Fruit fly (Drosophila melanogaster) whole organism, wandering third instar larva: ENCODE data around the gene CG10194.

Experiments
- Abd-B ChIP-seq: fragments of >200 bp; optimal IDR thresholded peaks from 2 replicates; lab custom pipeline; 2017; ENCODE audit warnings: missing biosample characterization, missing genetic modification characterization
- CG9705 ChIP-seq: fragments of 200-800 bp; sonication (Bioruptor generic); optimal IDR thresholded peaks from 2 replicates; lab custom pipeline; 2018; ENCODE audit warnings: missing biosample characterization, mild to moderate bottlenecking, missing genetic modification characterization
- CrebA ChIP-seq: fragments of 200-800 bp; sonication (Bioruptor generic); optimal IDR thresholded peaks from 2 replicates; lab custom pipeline; 2016; ENCODE audit warnings: missing biosample characterization, mild to moderate bottlenecking, missing genetic modification characterization, borderline replicate concordance
- Dfd ChIP-seq: fragments of >200 bp; optimal IDR thresholded peaks from 2 replicates; lab custom pipeline; 2017; ENCODE audit warnings: missing biosample characterization, missing genetic modification characterization
- Dif ChIP-seq: fragments of 200-275, 200-300 bp; sonication (Bioruptor generic); optimal IDR thresholded peaks from 2 replicates; lab custom pipeline; 2018; ENCODE audit warnings: missing biosample characterization, missing genetic modification characterization; ENCODE audit not compliant: partially characterized antibody
- GATAd ChIP-seq: sonication (Bioruptor generic); optimal IDR thresholded peaks from 2 replicates; lab custom pipeline; 2016; ENCODE audit warnings: missing biosample characterization, missing genetic modification characterization
- HLH106 ChIP-seq: fragments of 200-800 bp; optimal IDR thresholded peaks from 3 replicates; lab custom pipeline; 2019; ENCODE audit warnings: missing biosample characterization, mild to moderate bottlenecking, missing genetic modification characterization, moderate library complexity
- Hnf4 ChIP-seq: fragments of 200-800 bp; sonication (Bioruptor generic); optimal IDR thresholded peaks from 2 replicates; lab custom pipeline; 2016; ENCODE audit warnings: missing biosample characterization, mild to moderate bottlenecking, missing genetic modification characterization
- Hr78 ChIP-seq: fragments of >200 bp; optimal IDR thresholded peaks from 2 replicates; lab custom pipeline; 2017; ENCODE audit warnings: missing biosample characterization, missing genetic modification characterization
- Jra ChIP-seq: sonication (Bioruptor generic); optimal IDR thresholded peaks from 2 replicates; lab custom pipeline; 2016; ENCODE audit warnings: missing biosample characterization, missing genetic modification characterization
- Mio ChIP-seq: sonication (Bioruptor generic); optimal IDR thresholded peaks from 2 replicates; lab custom pipeline; 2016; ENCODE audit warnings: missing biosample characterization, missing genetic modification characterization
- Myc ChIP-seq: fragments of >200 bp; optimal IDR thresholded peaks from 2 replicates; lab custom pipeline; 2017
- N ChIP-seq: fragments of >200 bp; optimal IDR thresholded peaks from 2 replicates; lab custom pipeline; 2018; ENCODE audit warnings: missing biosample characterization, missing external identifiers, missing genetic modification characterization
- OdsH ChIP-seq: fragments of 200-800 bp; sonication (Bioruptor generic); optimal IDR thresholded peaks from 2 replicates; lab custom pipeline; 2016; ENCODE audit warnings: missing biosample characterization, mild to moderate bottlenecking, missing genetic modification characterization
- Rel ChIP-seq, 2 experiments: fragments of 200-800 bp; sonication (Bioruptor generic) in 1 of 2; optimal IDR thresholded peaks; 2 replicates in 1 of 2; 3 replicates in 1 of 2; lab custom pipeline; 2016 to 2019; ENCODE audit warnings: mild to moderate bottlenecking in 2 of 2, missing biosample characterization in 2 of 2, missing genetic modification characterization in 2 of 2, moderate library complexity in 1 of 2
- Sp1 ChIP-seq: fragments of 200-800 bp; sonication (Bioruptor generic); optimal IDR thresholded peaks from 3 replicates; lab custom pipeline; 2019; ENCODE audit warnings: missing biosample characterization, mild to moderate bottlenecking, missing genetic modification characterization, moderate library complexity
- Vsx2 ChIP-seq: fragments of 200-300, 225-300 bp; sonication (Bioruptor generic); optimal IDR thresholded peaks from 2 replicates; lab custom pipeline; 2018; ENCODE audit warnings: missing biosample characterization, missing genetic modification characterization; ENCODE audit not compliant: partially characterized antibody
- br ChIP-seq: fragments of 200-800 bp; sonication (Bioruptor generic); optimal IDR thresholded peaks from 2 replicates; lab custom pipeline; 2016; ENCODE audit warnings: missing biosample characterization, missing genetic modification characterization
- brk ChIP-seq: fragments of 200-800 bp; sonication (Bioruptor generic); optimal IDR thresholded peaks from 2 replicates; lab custom pipeline; 2016; ENCODE audit warnings: missing biosample characterization, mild to moderate bottlenecking, missing genetic modification characterization
- dl ChIP-seq, 2 experiments: fragments of 175-275, 200-275 bp in 1 of 2; fragments of 200-275 bp in 1 of 2; sonication (Bioruptor generic); optimal IDR thresholded peaks; lab custom pipeline; 2018; ENCODE audit warnings: mild to moderate bottlenecking in 2 of 2, missing biosample characterization in 2 of 2, missing genetic modification characterization in 2 of 2, moderate library complexity in 2 of 2; ENCODE audit not compliant: partially characterized antibody in 2 of 2, insufficient read depth in 1 of 2
- dmrt93B ChIP-seq: fragments of 200-800 bp; sonication (Bioruptor generic); optimal IDR thresholded peaks from 2 replicates; lab custom pipeline; 2018; ENCODE audit warnings: missing biosample characterization, mild to moderate bottlenecking, missing genetic modification characterization
- dsf ChIP-seq: sonication (Bioruptor generic); optimal IDR thresholded peaks from 2 replicates; lab custom pipeline; 2016; ENCODE audit warnings: missing biosample characterization, missing genetic modification characterization, borderline replicate concordance
- ey ChIP-seq: fragments of 200-800 bp; sonication (Bioruptor generic); optimal IDR thresholded peaks from 2 replicates; lab custom pipeline; 2016; ENCODE audit warnings: missing biosample characterization, missing genetic modification characterization
- foxo ChIP-seq, 2 experiments: fragments of 200-800 bp; sonication (Bioruptor generic); optimal IDR thresholded peaks; 2 replicates in 1 of 2; 3 replicates in 1 of 2; lab custom pipeline; 2016 to 2017; ENCODE audit warnings: missing biosample characterization in 2 of 2, missing genetic modification characterization in 2 of 2
- fru ChIP-seq: fragments of 200-800 bp; sonication (Bioruptor generic); optimal IDR thresholded peaks from 3 replicates; lab custom pipeline; 2016; ENCODE audit warnings: missing biosample characterization, mild to moderate bottlenecking, missing genetic modification characterization
- h ChIP-seq: fragments of 200-800 bp; sonication (Bioruptor generic); optimal IDR thresholded peaks from 3 replicates; lab custom pipeline; 2016; ENCODE audit warnings: missing biosample characterization, mild to moderate bottlenecking, missing genetic modification characterization
- jim ChIP-seq: fragments of 175-275, 200-325 bp; sonication (Bioruptor generic); optimal IDR thresholded peaks from 2 replicates; lab custom pipeline; 2016; ENCODE audit warnings: missing biosample characterization, mild to moderate bottlenecking, missing genetic modification characterization
- lola ChIP-seq: fragments of >200 bp; optimal IDR thresholded peaks from 2 replicates; lab custom pipeline; 2017; ENCODE audit warnings: missing biosample characterization, missing genetic modification characterization
- pan ChIP-seq: fragments of >200 bp; optimal IDR thresholded peaks from 2 replicates; lab custom pipeline; 2017
- psq ChIP-seq: fragments of 200-800 bp; sonication (Bioruptor generic); optimal IDR thresholded peaks from 3 replicates; lab custom pipeline; 2017; ENCODE audit warnings: missing biosample characterization, mild to moderate bottlenecking, missing genetic modification characterization, moderate library complexity
- rgr ChIP-seq: fragments of 200-800 bp; sonication (Bioruptor generic); optimal IDR thresholded peaks from 3 replicates; lab custom pipeline; 2016; ENCODE audit warnings: missing biosample characterization, mild to moderate bottlenecking, missing genetic modification characterization
- sage ChIP-seq: fragments of 200-800 bp; sonication (Bioruptor generic); optimal IDR thresholded peaks from 2 replicates; lab custom pipeline; 2016; ENCODE audit warnings: missing biosample characterization, mild to moderate bottlenecking, missing genetic modification characterization
- sv ChIP-seq: fragments of 200-800 bp; sonication (Bioruptor generic); optimal IDR thresholded peaks from 3 replicates; lab custom pipeline; 2016; ENCODE audit warnings: missing biosample characterization, missing genetic modification characterization
- tai ChIP-seq: sonication (Bioruptor generic); optimal IDR thresholded peaks from 2 replicates; lab custom pipeline; 2016; ENCODE audit warnings: missing biosample characterization, missing genetic modification characterization
- usp ChIP-seq: fragments of >200 bp; optimal IDR thresholded peaks from 2 replicates; lab custom pipeline; 2017; ENCODE audit warnings: missing biosample characterization, missing genetic modification characterization
- woc ChIP-seq: sonication (Bioruptor generic); optimal IDR thresholded peaks from 2 replicates; lab custom pipeline; 2016; ENCODE audit warnings: missing biosample characterization, mild to moderate bottlenecking, missing genetic modification characterization

CG10194 gene

DNA sequence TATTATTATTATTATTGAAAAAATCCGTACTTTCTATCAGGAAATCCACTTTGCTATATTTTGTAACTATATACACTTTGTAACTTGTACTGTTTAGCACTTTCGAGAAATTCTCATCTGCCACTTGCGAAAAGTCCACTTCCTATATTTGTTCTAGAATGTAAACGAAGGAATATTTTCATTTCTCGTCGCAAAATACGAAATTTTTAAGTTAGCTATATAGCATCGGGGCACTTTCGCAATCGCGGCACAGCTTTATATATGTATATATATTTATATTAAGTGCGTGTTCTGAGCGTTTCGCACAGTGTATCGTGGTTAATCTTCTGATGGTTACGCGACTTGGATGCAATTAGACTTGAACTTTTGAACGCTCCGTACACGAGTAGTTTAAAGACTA lies 48.1 kb downstream of the CG10194 start, which contains the start of gene RanGAP:
Gene RanGAP, plus strand, starts transcription at position 169 of the 400 bp plus-strand sequence.
- TF ChIP-seq Jra (GFP tag; lab: Kevin White, UChicago) (no peak), CG9705 (GFP tag; lab: Kevin White, UChicago) (no peak), brk (no peak), ey (GFP tag; lab: Kevin White, UChicago) (no peak), GATAd (GFP tag; lab: Kevin White, UChicago) (no peak), lola (GFP tag; lab: Kevin White, UChicago) (no peak), psq (GFP tag; lab: Kevin White, UChicago) (no peak), pan (lab: Kevin White, UChicago) (no peak), HLH106 (tag; lab: Kevin White, UChicago) (no peak), Dif (GFP tag; lab: Kevin White, UChicago) (no peak), tai (GFP tag; lab: Kevin White, UChicago) (no peak), Hr78 (no peak), Abd-B (GFP tag; lab: Kevin White, UChicago) (no peak), jim (GFP tag; lab: Kevin White, UChicago) (no peak), Myc (lab: Kevin White, UChicago) (no peak), fru (GFP tag; lab: Kevin White, UChicago) (no peak)

DNA sequence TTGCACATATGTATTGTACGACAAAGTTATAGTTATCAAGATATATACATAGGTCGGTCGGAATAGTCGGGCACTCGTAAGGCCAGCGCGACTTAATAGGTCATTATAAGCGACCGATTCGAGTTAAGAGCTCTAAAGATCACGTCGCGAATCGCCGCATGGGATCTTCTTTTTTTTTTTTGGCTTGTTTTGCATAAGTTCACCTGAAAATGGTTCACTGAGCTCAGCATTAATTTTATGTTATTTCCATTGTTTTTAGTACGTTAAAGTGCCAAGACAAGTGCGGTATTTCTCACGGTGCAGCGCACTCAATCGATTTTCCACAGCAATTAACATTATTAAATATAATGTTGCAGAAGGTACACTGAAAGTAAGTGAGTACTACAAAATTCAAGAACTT lies 48.6 kb downstream of the CG10194 start:
- TF ChIP-seq Hr78: no peak
- no peak for TF ChIP-seq CG9705 (GFP tag; lab: Kevin White, UChicago)
- no peak for TF ChIP-seq foxo (GFP tag; optimal IDR thresholded peaks at IDR 0.05; lab: Kevin White, UChicago)
- TF ChIP-seq CrebA (GFP tag; lab: Kevin White, UChicago): no peak
- TF ChIP-seq Jra (GFP tag; lab: Kevin White, UChicago): no peak
- TF ChIP-seq GATAd (GFP tag; lab: Kevin White, UChicago): no peak

- TF ChIP-seq Hnf4 (GFP tag; lab: Kevin White, UChicago): peak; percentile 13
- TF ChIP-seq woc (GFP tag; lab: Kevin White, UChicago): peak; percentile 31
- no peak for TF ChIP-seq dmrt93B
- no peak for TF ChIP-seq Mio (GFP tag; lab: Kevin White, UChicago)
- TF ChIP-seq HLH106 (tag; lab: Kevin White, UChicago): peak; percentile 31
- TF ChIP-seq h (GFP tag; lab: Kevin White, UChicago): peak; percentile 0
- peak; percentile 73 for TF ChIP-seq psq (GFP tag; lab: Kevin White, UChicago)
- TF ChIP-seq fru (GFP tag; lab: Kevin White, UChicago): peak; percentile 80
- TF ChIP-seq Hr78: no peak
Observed at dm6 chr2L:19440732-19441131, 49.2 kb downstream of the CG10194 start.

dm6 chr2L:19440285-19440684 lies 49.6 kb downstream of the CG10194 start:
- no peak for TF ChIP-seq foxo (GFP tag; optimal IDR thresholded peaks at IDR 0.05; lab: Kevin White, UChicago)
- TF ChIP-seq, all 38 proteins: peak for 0

DNA sequence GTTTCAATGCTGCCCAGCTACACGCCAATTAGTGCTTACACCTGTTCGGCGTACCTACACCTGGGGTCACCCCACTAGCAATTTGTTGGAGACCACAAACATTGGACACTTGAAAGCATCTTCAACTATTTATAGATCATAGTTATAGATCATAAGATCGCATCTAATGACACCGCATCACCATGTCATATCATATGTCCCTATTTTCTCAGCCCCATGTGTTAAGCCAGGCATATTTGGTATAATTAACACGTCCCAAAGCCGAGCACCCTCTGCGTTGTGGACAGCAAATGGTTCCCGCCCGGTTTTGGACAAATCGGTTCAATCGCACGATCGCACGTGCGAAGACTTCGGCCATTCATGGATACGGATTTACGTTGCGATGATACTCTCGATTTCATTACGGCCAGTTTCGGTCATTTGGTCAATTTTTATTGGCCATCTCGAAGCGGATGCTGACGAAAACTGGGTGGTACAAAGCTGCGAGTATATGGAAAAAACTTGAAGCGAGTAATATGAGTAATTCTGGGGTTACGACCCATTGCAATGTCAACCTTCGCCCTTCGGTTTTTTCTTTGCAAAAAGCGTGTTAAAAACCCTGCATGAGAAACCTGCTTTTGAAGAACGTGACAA lies 50.2 kb downstream of the CG10194 start:
- TF ChIP-seq foxo (GFP tag; optimal IDR thresholded peaks at IDR 0.05; lab: Kevin White, UChicago) (peak in 1 of 2 experiments; percentile 43), brk (no peak), Jra (GFP tag; lab: Kevin White, UChicago) (no peak), Hnf4 (GFP tag; lab: Kevin White, UChicago) (peak; percentile 2), sage (GFP tag; lab: Kevin White, UChicago) (no peak), rgr (peak; percentile 84), Dfd (GFP tag; lab: Kevin White, UChicago) (no peak), tai (GFP tag; lab: Kevin White, UChicago) (no peak), dmrt93B (no peak), dl (GFP tag; optimal IDR thresholded peaks at IDR 0.05; lab: Kevin White, UChicago; ENCODE audit: insufficient read depth in 1 of 2, partially characterized antibody in 2 of 2) (no peak), fru (GFP tag; lab: Kevin White, UChicago) (peak; percentile 7), CrebA (GFP tag; lab: Kevin White, UChicago) (no peak), usp (GFP tag; lab: Kevin White, UChicago) (no peak), dsf (GFP tag; lab: Kevin White, UChicago) (no peak), Hr78 (no peak), Dif (GFP tag; lab: Kevin White, UChicago) (no peak), N (GFP tag; lab: Kevin White, UChicago) (no peak), h (GFP tag; lab: Kevin White, UChicago) (peak; percentile 67), Vsx2 (GFP tag; lab: Kevin White, UChicago) (no peak), Sp1 (GFP tag; lab: Kevin White, UChicago) (peak; percentile 35), Rel (GFP tag; optimal IDR thresholded peaks at IDR 0.05; lab: Kevin White, UChicago) (no peak), Rel (tag; optimal IDR thresholded peaks at IDR 0.05; lab: Kevin White, UChicago) (no peak), sv (peak; percentile 80), Mio (GFP tag; lab: Kevin White, UChicago) (no peak), br (GFP tag; lab: Kevin White, UChicago) (no peak), pan (lab: Kevin White, UChicago) (no peak), Abd-B (GFP tag; lab: Kevin White, UChicago) (no peak), psq (GFP tag; lab: Kevin White, UChicago) (peak; percentile 44), GATAd (GFP tag; lab: Kevin White, UChicago) (peak; percentile 71), ey (GFP tag; lab: Kevin White, UChicago) (peak; percentile 83), lola (GFP tag; lab: Kevin White, UChicago) (no peak), Myc (lab: Kevin White, UChicago) (no peak), woc (GFP tag; lab: Kevin White, UChicago) (no peak), jim (GFP tag; lab: Kevin White, UChicago) (no peak), OdsH (peak; percentile 74)
